Fruit fly (Drosophila melanogaster) whole organism, embryonic: Measurements from ENCODE around the gene CG42820.

Experiments used
- Atf3 ChIP-seq: fragments of 200-800 bp; sonication (Bioruptor generic); optimal IDR thresholded peaks from 3 replicates; lab custom pipeline; 2016; ENCODE audit warnings: missing biosample characterization, missing genetic modification characterization
- B-H2 ChIP-seq: fragments of 200-800 bp; sonication (Bioruptor generic); optimal IDR thresholded peaks from 2 replicates; lab custom pipeline; 2018; ENCODE audit warnings: missing biosample characterization, mild to moderate bottlenecking, missing genetic modification characterization
- CG10147 ChIP-seq: fragments of 200-800 bp; sonication (Bioruptor generic); optimal IDR thresholded peaks from 2 replicates; lab custom pipeline; 2019; ENCODE audit warnings: missing biosample characterization, mild to moderate bottlenecking, missing genetic modification characterization, moderate library complexity
- CG11085 ChIP-seq: fragments of 200-800 bp; sonication (Bioruptor generic); IDR thresholded peaks from 2 replicates; pipeline ENCODE4 v1.3.6; 2022; ENCODE audit warnings: missing biosample characterization, missing genetic modification characterization
- CG12744 ChIP-seq: fragments of 200-800 bp; sonication (Bioruptor generic); optimal IDR thresholded peaks from 2 replicates; lab custom pipeline; 2016; ENCODE audit warnings: missing biosample characterization, missing genetic modification characterization
- CG1602 ChIP-seq: fragments of 200-800 bp; sonication (Bioruptor generic); optimal IDR thresholded peaks from 3 replicates; lab custom pipeline; 2016; ENCODE audit warnings: missing biosample characterization, missing genetic modification characterization
- CG17612 ChIP-seq: fragments of 200-800 bp; sonication (Bioruptor generic); IDR thresholded peaks from 2 replicates; pipeline ENCODE4 v1.3.6; 2022; ENCODE audit warnings: missing biosample characterization, missing genetic modification characterization
- CG17802 ChIP-seq: fragments of 200-800 bp; sonication (Bioruptor generic); optimal IDR thresholded peaks from 2 replicates; lab custom pipeline; 2018; ENCODE audit warnings: missing biosample characterization, mild to moderate bottlenecking, missing genetic modification characterization, moderate library complexity
- CG1792 ChIP-seq: fragments of 200-800 bp; sonication (Bioruptor generic); optimal IDR thresholded peaks from 2 replicates; lab custom pipeline; 2016; ENCODE audit warnings: missing biosample characterization, missing genetic modification characterization
- CG31224 ChIP-seq: fragments of 200-800 bp; sonication (Bioruptor generic); IDR thresholded peaks from 2 replicates; pipeline ENCODE4 v1.3.6; 2022; ENCODE audit warnings: missing biosample characterization, missing genetic modification characterization
- CG3407 ChIP-seq: fragments of 200-800 bp; sonication (Bioruptor generic); optimal IDR thresholded peaks from 2 replicates; lab custom pipeline; 2018; ENCODE audit warnings: missing biosample characterization, mild to moderate bottlenecking, missing genetic modification characterization
- CG4404 ChIP-seq: fragments of 200-800 bp; sonication (Bioruptor generic); IDR thresholded peaks from 2 replicates; pipeline ENCODE4 v1.3.6; 2022; ENCODE audit warnings: missing biosample characterization, missing genetic modification characterization
- CG4730 ChIP-seq: fragments of 200-800 bp; sonication (Bioruptor generic); IDR thresholded peaks from 2 replicates; pipeline ENCODE4 v1.3.6; 2022; ENCODE audit warnings: missing biosample characterization, missing genetic modification characterization
- CG6272 ChIP-seq: fragments of 200-800 bp; sonication (Bioruptor generic); IDR thresholded peaks from 2 replicates; pipeline ENCODE4 v1.3.6; 2022; ENCODE audit warnings: missing biosample characterization, missing genetic modification characterization
- CG6854 ChIP-seq: fragments of 200-800 bp; sonication (Bioruptor generic); optimal IDR thresholded peaks from 3 replicates; lab custom pipeline; 2017; ENCODE audit warnings: missing biosample characterization, mild to moderate bottlenecking, missing genetic modification characterization
- CG7745 ChIP-seq: fragments of 200-800 bp; sonication (Bioruptor generic); optimal IDR thresholded peaks from 2 replicates; lab custom pipeline; 2018; ENCODE audit warnings: missing biosample characterization, mild to moderate bottlenecking, missing genetic modification characterization, moderate library complexity
- CG7786 ChIP-seq: fragments of 200-800 bp; sonication (Bioruptor generic); optimal IDR thresholded peaks from 2 replicates; lab custom pipeline; 2016; ENCODE audit warnings: missing biosample characterization, missing genetic modification characterization
- E2f1 ChIP-seq: fragments of 200-800 bp; sonication (Bioruptor generic); IDR thresholded peaks from 2 replicates; pipeline ENCODE4 v1.3.6; 2022; ENCODE audit warnings: missing biosample characterization, missing genetic modification characterization
- GATAe ChIP-seq: fragments of 200-800 bp; sonication (Bioruptor generic); conservative IDR thresholded peaks from 2 replicates; pipeline ENCODE4 v1.3.6; 2022; ENCODE audit warnings: missing biosample characterization, missing genetic modification characterization
- HLH3B ChIP-seq: fragments of 200-800 bp; sonication (Bioruptor generic); IDR thresholded peaks from 2 replicates; pipeline ENCODE4 v1.3.6; 2022; ENCODE audit warnings: missing biosample characterization, missing genetic modification characterization
- HLHmδ ChIP-seq: fragments of 200-800 bp; sonication (Bioruptor generic); optimal IDR thresholded peaks from 2 replicates; lab custom pipeline; 2018; ENCODE audit warnings: missing biosample characterization, mild to moderate bottlenecking, missing genetic modification characterization, moderate library complexity
- Hmr ChIP-seq: fragments of 200-800 bp; sonication (Bioruptor generic); optimal IDR thresholded peaks from 3 replicates; lab custom pipeline; 2017; ENCODE audit warnings: mild to moderate bottlenecking, missing biosample characterization, missing genetic modification reagents, missing genetic modification characterization
- Kr ChIP-seq: fragments of 200-800 bp; sonication (Bioruptor generic); optimal IDR thresholded peaks from 2 replicates; lab custom pipeline; 2017; ENCODE audit warnings: missing biosample characterization, mild to moderate bottlenecking, missing genetic modification characterization
- Lhr ChIP-seq: fragments of 200-800 bp; sonication (Bioruptor generic); optimal IDR thresholded peaks from 3 replicates; lab custom pipeline; 2017; ENCODE audit warnings: mild to moderate bottlenecking, missing biosample characterization, missing genetic modification reagents, missing genetic modification characterization
- Max ChIP-seq: fragments of 200-800 bp; sonication (Bioruptor generic); optimal IDR thresholded peaks from 2 replicates; lab custom pipeline; 2016; ENCODE audit warnings: missing biosample characterization, mild to moderate bottlenecking, missing genetic modification characterization
- Med ChIP-seq: fragments of 200-800 bp; sonication (Bioruptor generic); peaks from one replicate; lab custom pipeline; 2016; ENCODE audit warnings: missing biosample characterization, missing genetic modification characterization, mild to moderate bottlenecking, inconsistent platforms, moderate library complexity
- Myb ChIP-seq: fragments of 200-800 bp; sonication (Bioruptor generic); optimal IDR thresholded peaks from 2 replicates; lab custom pipeline; 2016; ENCODE audit warnings: missing biosample characterization, missing genetic modification characterization
- Optix ChIP-seq: fragments of 200-800 bp; sonication (Bioruptor generic); IDR thresholded peaks from 3 replicates; pipeline ENCODE4 v1.3.6; 2022; ENCODE audit warnings: missing biosample characterization, missing genetic modification characterization
- PHDP ChIP-seq: fragments of 200-800 bp; sonication (Bioruptor generic); optimal IDR thresholded peaks from 3 replicates; lab custom pipeline; 2018; ENCODE audit warnings: missing biosample characterization, mild to moderate bottlenecking, missing genetic modification characterization, moderate library complexity
- Scr ChIP-seq: fragments of 200-800 bp; sonication (Bioruptor generic); IDR thresholded peaks from 2 replicates; pipeline ENCODE4 v1.3.6; 2022; ENCODE audit warnings: missing biosample characterization, missing genetic modification characterization; ENCODE audit not compliant: partially characterized antibody
- Sry-β ChIP-seq: fragments of 200-800 bp; sonication (Bioruptor generic); optimal IDR thresholded peaks from 2 replicates; lab custom pipeline; 2018; ENCODE audit warnings: missing biosample characterization, mild to moderate bottlenecking, missing genetic modification characterization, moderate library complexity
- TFAM ChIP-seq: fragments of 200-800 bp; sonication (Bioruptor generic); optimal IDR thresholded peaks from 2 replicates; lab custom pipeline; 2017; ENCODE audit warnings: missing biosample characterization, missing genetic modification characterization, inconsistent platforms
- az2 ChIP-seq: fragments of 200-800 bp; sonication (Bioruptor generic); optimal IDR thresholded peaks from 3 replicates; lab custom pipeline; 2016; ENCODE audit warnings: missing biosample characterization, missing genetic modification characterization
- ems ChIP-seq: fragments of 200-800 bp; sonication (Bioruptor generic); optimal IDR thresholded peaks from 3 replicates; lab custom pipeline; 2016; ENCODE audit warnings: missing biosample characterization, missing genetic modification characterization
- gcm2 ChIP-seq: fragments of 200-800 bp; sonication (Bioruptor generic); optimal IDR thresholded peaks from 2 replicates; lab custom pipeline; 2016; ENCODE audit warnings: missing biosample characterization, missing genetic modification characterization
- ind ChIP-seq: fragments of 200-800 bp; sonication (Bioruptor generic); optimal IDR thresholded peaks from 3 replicates; lab custom pipeline; 2016; ENCODE audit warnings: missing biosample characterization, missing genetic modification characterization
- klu ChIP-seq: fragments of 200-800 bp; sonication (Bioruptor generic); IDR thresholded peaks from 2 replicates; pipeline ENCODE4 v1.3.6; 2022; ENCODE audit warnings: missing biosample characterization, missing genetic modification characterization
- lilli ChIP-seq: fragments of 200-800 bp; sonication (Bioruptor generic); optimal IDR thresholded peaks from 3 replicates; lab custom pipeline; 2016; ENCODE audit warnings: missing biosample characterization, missing genetic modification characterization
- lola ChIP-seq, 3 experiments: fragments of >200 bp in 2 of 3; fragments of 200-800 bp in 1 of 3; sonication (Bioruptor generic) in 1 of 3; optimal IDR thresholded peaks; 2 replicates each; lab custom pipeline; 2017 to 2019; ENCODE audit warnings: missing biosample characterization in 3 of 3, missing genetic modification characterization in 3 of 3, mild to moderate bottlenecking in 1 of 3, moderate library complexity in 1 of 3
- nau ChIP-seq: fragments of 200-800 bp; sonication (Bioruptor generic); optimal IDR thresholded peaks from 3 replicates; lab custom pipeline; 2017; ENCODE audit warnings: missing biosample characterization, mild to moderate bottlenecking, missing genetic modification characterization, missing genetic modification reagents
- nerfin-1 ChIP-seq: fragments of 200-800 bp; sonication (Bioruptor generic); optimal IDR thresholded peaks from 3 replicates; lab custom pipeline; 2019; ENCODE audit warnings: missing biosample characterization, mild to moderate bottlenecking, missing genetic modification characterization, moderate library complexity
- nmo ChIP-seq: fragments of 200-800 bp; sonication (Bioruptor generic); optimal IDR thresholded peaks from 2 replicates; lab custom pipeline; 2018; ENCODE audit warnings: missing biosample characterization, mild to moderate bottlenecking, missing genetic modification characterization, moderate library complexity
- otp ChIP-seq: fragments of 200-800 bp; sonication (Bioruptor generic); IDR thresholded peaks from 3 replicates; pipeline ENCODE4, ENCODE4 v1.3.6; 2022; ENCODE audit warnings: missing biosample characterization, missing genetic modification characterization
- p53 ChIP-seq: fragments of 200-800 bp; sonication (Bioruptor generic); optimal IDR thresholded peaks from 2 replicates; lab custom pipeline; 2016; ENCODE audit warnings: missing biosample characterization, missing genetic modification characterization
- repo ChIP-seq: fragments of 200-800 bp; sonication (Bioruptor generic); optimal IDR thresholded peaks from 2 replicates; lab custom pipeline; 2016; ENCODE audit warnings: missing biosample characterization, missing genetic modification characterization
- schlank ChIP-seq: fragments of 200-800 bp; sonication (Bioruptor generic); optimal IDR thresholded peaks from 2 replicates; lab custom pipeline; 2018; ENCODE audit warnings: missing biosample characterization, mild to moderate bottlenecking, missing genetic modification characterization
- sens-2 ChIP-seq: fragments of 200-800 bp; sonication (Bioruptor generic); IDR thresholded peaks from 2 replicates; pipeline ENCODE4 v1.3.6; 2022; ENCODE audit warnings: missing biosample characterization, missing genetic modification characterization
- shn ChIP-seq: fragments of 200-800 bp; sonication (Bioruptor generic); optimal IDR thresholded peaks from 3 replicates; lab custom pipeline; 2016; ENCODE audit warnings: missing biosample characterization, missing genetic modification characterization
- tx ChIP-seq: fragments of 200-800 bp; sonication (Bioruptor generic); optimal IDR thresholded peaks from 2 replicates; lab custom pipeline; 2016; ENCODE audit warnings: missing biosample characterization, missing genetic modification characterization
- wor ChIP-seq: fragments of 200-800 bp; sonication (Bioruptor generic); IDR thresholded peaks from 2 replicates; pipeline ENCODE4 v1.3.6; 2022; ENCODE audit warnings: missing biosample characterization, missing genetic modification characterization
- zen2 ChIP-seq: fragments of 200-800 bp; sonication (Bioruptor generic); IDR thresholded peaks from 3 replicates; pipeline ENCODE4 v1.3.6; 2022; ENCODE audit warnings: missing biosample characterization, missing genetic modification characterization; ENCODE audit not compliant: partially characterized antibody

Gene CG42820

DNA sequence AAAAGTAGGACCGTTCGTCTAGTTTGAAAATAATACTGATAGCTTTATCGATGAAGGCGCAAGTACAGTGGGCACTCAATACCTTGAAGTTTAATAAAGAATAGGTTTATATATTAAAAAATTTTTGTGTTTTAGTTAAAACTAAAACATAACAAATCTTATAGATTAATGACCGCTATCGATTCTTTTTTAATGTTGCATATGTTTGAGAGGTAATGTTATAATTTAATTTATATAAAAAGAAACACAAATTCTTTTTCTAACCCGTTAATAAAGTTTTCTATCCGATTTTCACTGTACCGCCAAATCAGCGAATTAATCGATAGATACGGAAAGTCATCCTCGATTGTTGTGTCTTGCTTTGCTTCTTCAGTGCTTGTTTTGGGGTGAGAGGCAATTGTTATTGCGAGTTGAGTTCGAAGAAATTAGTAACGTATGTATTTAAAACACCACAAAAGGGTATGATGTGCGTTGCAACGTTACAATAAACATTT, 8.0 kb downstream of the CG42820 start, which contains the start of the genes Dad1 and CG13384 (continued):
- TF ChIP-seq CG12744 (GFP tag; lab: Kevin White, UChicago) (peak; percentile 77), TFAM (GFP tag; lab: Kevin White, UChicago) (no peak), Atf3 (GFP tag; lab: Kevin White, UChicago) (peak; percentile 16), nmo (GFP tag; lab: Kevin White, UChicago) (peak; percentile 96), p53 (GFP tag; lab: Kevin White, UChicago) (no peak), GATAe (GFP tag; lab: Robert Waterston, UW) (peak; percentile 86), Optix (GFP tag; lab: Robert Waterston, UW) (no peak), Med (GFP tag; lab: Kevin White, UChicago) (peak; percentile 78), lola (GFP tag; optimal IDR thresholded peaks at IDR 0.05; lab: Kevin White, UChicago) (peak in 1 of 3 experiments; percentile 93), CG11085 (peak; percentile 91), E2f1 (GFP tag; lab: Robert Waterston, UW) (peak; percentile 93), CG4730 (GFP tag; lab: Robert Waterston, UW) (peak; percentile 91), CG7745 (tag; lab: Kevin White, UChicago) (no peak), HLH3B (GFP tag; lab: Robert Waterston, UW) (peak; percentile 88), wor (GFP tag; lab: Robert Waterston, UW) (peak; percentile 62), Hmr (GFP tag; lab: Kevin White, UChicago) (peak; percentile 94), B-H2 (GFP tag; lab: Kevin White, UChicago) (peak; percentile 96), zen2 (GFP tag; lab: Robert Waterston, UW) (no peak), gcm2 (GFP tag; lab: Kevin White, UChicago) (no peak), ind (peak; percentile 92), CG4404 (GFP tag; lab: Robert Waterston, UW) (peak; percentile 91), CG1792 (no peak), Max (peak; percentile 84), ems (peak; percentile 48), Scr (peak; percentile 60), PHDP (tag; lab: Kevin White, UChicago) (peak; percentile 96), nau (GFP tag; lab: Kevin White, UChicago) (no peak), tx (peak; percentile 45), Lhr (GFP tag; lab: Kevin White, UChicago) (peak; percentile 58), shn (GFP tag; lab: Kevin White, UChicago) (peak; percentile 35), CG6854 (GFP tag; lab: Kevin White, UChicago) (peak; percentile 88), CG1602 (peak; percentile 92), Myb (GFP tag; lab: Kevin White, UChicago) (peak; percentile 28), klu (GFP tag; lab: Robert Waterston, UW) (peak; percentile 89), CG17612 (GFP tag; lab: Robert Waterston, UW) (peak; percentile 82), sens-2 (GFP tag; lab: Robert Waterston, UW) (no peak), CG10147 (GFP tag; lab: Kevin White, UChicago) (peak; percentile 94), CG6272 (GFP tag; lab: Robert Waterston, UW) (peak; percentile 90), CG3407 (GFP tag; lab: Kevin White, UChicago) (peak; percentile 78), otp (0 out of 3 replicates have a peak, but pooled peaks have one; percentile 55), az2 (GFP tag; lab: Kevin White, UChicago) (peak; percentile 92), nerfin-1 (tag; lab: Kevin White, UChicago) (peak; percentile 90), CG31224 (GFP tag; lab: Robert Waterston, UW) (peak; percentile 85), Sry-β (peak; percentile 44), HLHmδ (GFP tag; lab: Kevin White, UChicago) (no peak), schlank (tag; lab: Kevin White, UChicago) (peak; percentile 72), CG17802 (tag; lab: Kevin White, UChicago) (peak; percentile 28), CG7786 (GFP tag; lab: Kevin White, UChicago) (peak; percentile 59), Kr (GFP tag; lab: Kevin White, UChicago) (peak; percentile 65), repo (no peak), lilli (GFP tag; lab: Kevin White, UChicago) (peak; percentile 91)
